Fruit fly (Drosophila melanogaster) whole organism, prepupa: ENCODE results near the gene Eato.

ENCODE experiments used
- Eip93F ChIP-seq: fragments of 200-800 bp; sonication (Bioruptor generic); optimal IDR thresholded peaks from 2 replicates; lab custom pipeline; 2016; ENCODE audit warnings: missing biosample characterization, mild to moderate bottlenecking, missing genetic modification characterization
- OdsH ChIP-seq: fragments of 200-800 bp; sonication (Bioruptor generic); optimal IDR thresholded peaks from 3 replicates; lab custom pipeline; 2016; ENCODE audit warnings: missing biosample characterization, missing genetic modification characterization
- Sox102F ChIP-seq: fragments of 200-800 bp; sonication (Bioruptor generic); optimal IDR thresholded peaks from 2 replicates; lab custom pipeline; 2016; ENCODE audit warnings: missing biosample characterization, mild to moderate bottlenecking, missing genetic modification characterization
- fd85E ChIP-seq: fragments of 200-800 bp; sonication (Bioruptor generic); optimal IDR thresholded peaks from 3 replicates; lab custom pipeline; 2016; ENCODE audit warnings: missing biosample characterization, missing genetic modification characterization
- fkh ChIP-seq: fragments of 200-800 bp; sonication (Bioruptor generic); optimal IDR thresholded peaks from 3 replicates; lab custom pipeline; 2017; ENCODE audit warnings: missing biosample characterization, mild to moderate bottlenecking, missing genetic modification characterization, moderate library complexity
- spab ChIP-seq: fragments of 200-800 bp; sonication (Bioruptor generic); optimal IDR thresholded peaks from 2 replicates; lab custom pipeline; 2017; ENCODE audit warnings: missing biosample characterization, mild to moderate bottlenecking, missing genetic modification characterization, missing genetic modification reagents

DNA sequence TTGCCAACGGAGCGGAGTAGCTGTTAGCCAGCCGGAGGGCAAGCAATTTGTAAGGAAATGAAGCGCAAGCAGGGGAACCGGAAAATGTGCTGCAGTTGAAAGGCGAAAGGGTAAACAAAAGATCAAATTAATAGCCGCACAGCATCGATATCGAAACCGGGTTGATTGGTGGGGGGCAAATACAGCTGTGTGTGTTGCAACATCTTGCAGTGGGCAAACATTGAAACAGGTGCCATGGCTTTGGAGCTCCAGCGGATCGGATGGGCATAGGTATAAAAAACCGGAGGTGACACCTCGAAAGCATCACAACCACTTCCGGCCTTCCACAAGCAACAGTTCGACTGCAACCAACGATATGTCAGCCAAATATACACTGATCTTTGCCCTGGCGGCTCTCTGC lies 48.0 kb upstream of the Eato start, which contains the start of gene nur:
- TF ChIP-seq OdsH (GFP tag; lab: Kevin White, UChicago) (no peak), Sox102F (GFP tag; lab: Kevin White, UChicago) (no peak), Eip93F (GFP tag; lab: Kevin White, UChicago) (no peak), fkh (no peak), fd85E (GFP tag; lab: Kevin White, UChicago) (no peak), spab (GFP tag; lab: Kevin White, UChicago) (no peak)
